Fruit fly (Drosophila melanogaster) whole organism, embryonic: ENCODE measurements around the gene Gyc88E.

Source experiments
- Antp ChIP-seq: fragments of 200-800 bp; sonication (Bioruptor generic); optimal IDR thresholded peaks from 3 replicates; lab custom pipeline; 2016; ENCODE audit warnings: missing biosample characterization, missing genetic modification characterization
- CG10321 ChIP-seq: fragments of 200-800 bp; sonication (Bioruptor generic); IDR thresholded peaks from 2 replicates; pipeline ENCODE4 v1.3.6; 2022; ENCODE audit warnings: missing biosample characterization, missing genetic modification characterization
- CG11723 ChIP-seq: fragments of 200-800 bp; sonication (Bioruptor generic); optimal IDR thresholded peaks from 2 replicates; lab custom pipeline; 2017; ENCODE audit warnings: missing biosample characterization, mild to moderate bottlenecking, missing genetic modification characterization
- CG12769 ChIP-seq: fragments of 200-800 bp; sonication (Bioruptor generic); optimal IDR thresholded peaks from 2 replicates; lab custom pipeline; 2019; ENCODE audit warnings: missing biosample characterization, mild to moderate bottlenecking, missing genetic modification characterization, moderate library complexity
- CG15514 ChIP-seq: fragments of 200-800 bp; sonication (Bioruptor generic); optimal IDR thresholded peaks from 3 replicates; lab custom pipeline; 2017; ENCODE audit warnings: missing biosample characterization, missing genetic modification characterization, mild to moderate bottlenecking, moderate library complexity, missing genetic modification reagents
- CG15696 ChIP-seq: fragments of 200-800 bp; sonication (Bioruptor generic); optimal IDR thresholded peaks from 2 replicates; lab custom pipeline; 2019; ENCODE audit warnings: missing biosample characterization, mild to moderate bottlenecking, missing genetic modification characterization, moderate library complexity
- CG1603 ChIP-seq: fragments of 200-800 bp; sonication (Bioruptor generic); optimal IDR thresholded peaks from 2 replicates; lab custom pipeline; 2019; ENCODE audit warnings: missing biosample characterization, mild to moderate bottlenecking, missing genetic modification characterization, moderate library complexity
- CG17186 ChIP-seq: fragments of 200-800 bp; sonication (Bioruptor generic); optimal IDR thresholded peaks from 3 replicates; lab custom pipeline; 2017; ENCODE audit warnings: missing biosample characterization, missing genetic modification reagents, missing genetic modification characterization
- CG18011 ChIP-seq: fragments of 200-800 bp; sonication (Bioruptor generic); optimal IDR thresholded peaks from 2 replicates; lab custom pipeline; 2017; ENCODE audit warnings: missing biosample characterization, missing genetic modification characterization, mild to moderate bottlenecking, moderate library complexity, missing genotype
- CG32772 ChIP-seq: fragments of 200-800 bp; sonication (Bioruptor generic); IDR thresholded peaks from 2 replicates; pipeline ENCODE4 v1.3.6; 2022; ENCODE audit warnings: missing biosample characterization, missing genetic modification characterization
- CG6854 ChIP-seq: fragments of 200-800 bp; sonication (Bioruptor generic); optimal IDR thresholded peaks from 3 replicates; lab custom pipeline; 2017; ENCODE audit warnings: missing biosample characterization, mild to moderate bottlenecking, missing genetic modification characterization
- Camta ChIP-seq: fragments of 200-800 bp; sonication (Bioruptor generic); optimal IDR thresholded peaks from 2 replicates; lab custom pipeline; 2016; ENCODE audit warnings: missing biosample characterization, missing genetic modification characterization
- D19A ChIP-seq: fragments of 200-800 bp; optimal IDR thresholded peaks from 3 replicates; lab custom pipeline; 2019; ENCODE audit warnings: missing biosample characterization, mild to moderate bottlenecking, missing genetic modification characterization, moderate library complexity
- E2f2 ChIP-seq: fragments of 200-800 bp; sonication (Bioruptor generic); IDR thresholded peaks from 2 replicates; pipeline ENCODE4 v1.3.6; 2022; ENCODE audit warnings: missing biosample characterization, missing genetic modification characterization
- Ets65A ChIP-seq: fragments of 200-800 bp; sonication (Bioruptor generic); peaks from one replicate; lab custom pipeline; 2016; ENCODE audit warnings: missing biosample characterization, missing genetic modification characterization
- Fer2 ChIP-seq: fragments of 200-800 bp; sonication (Bioruptor generic); optimal IDR thresholded peaks from 2 replicates; lab custom pipeline; 2018; ENCODE audit warnings: missing biosample characterization, mild to moderate bottlenecking, missing genetic modification characterization, moderate library complexity
- Fer3 ChIP-seq: fragments of 200-800 bp; sonication (Bioruptor generic); optimal IDR thresholded peaks from 2 replicates; lab custom pipeline; 2018; ENCODE audit warnings: missing biosample characterization, mild to moderate bottlenecking, missing genetic modification characterization, moderate library complexity
- H15 ChIP-seq: fragments of 200-800 bp; sonication (Bioruptor generic); IDR thresholded peaks from 3 replicates; pipeline ENCODE4 v1.3.6; 2022; ENCODE audit warnings: missing biosample characterization, missing genetic modification characterization
- Hey ChIP-seq: fragments of 200-800 bp; sonication (Bioruptor generic); optimal IDR thresholded peaks from 3 replicates; lab custom pipeline; 2018; ENCODE audit warnings: missing biosample characterization, mild to moderate bottlenecking, missing genetic modification characterization
- Hr78 ChIP-seq, 2 experiments: fragments of 200-800 bp in 1 of 2; fragments of >200 bp in 1 of 2; sonication (Bioruptor generic) in 1 of 2; optimal IDR thresholded peaks; 2 replicates each; lab custom pipeline; 2017 to 2019; ENCODE audit warnings: missing biosample characterization in 2 of 2, missing genetic modification characterization in 2 of 2, mild to moderate bottlenecking in 1 of 2, moderate library complexity in 1 of 2
- Nf-YB ChIP-seq: fragments of 200-800 bp; sonication (Bioruptor generic); optimal IDR thresholded peaks from 3 replicates; lab custom pipeline; 2019; ENCODE audit warnings: missing biosample characterization, mild to moderate bottlenecking, missing genetic modification characterization, moderate library complexity
- Nf-YC ChIP-seq: fragments of 200-800 bp; optimal IDR thresholded peaks from 3 replicates; lab custom pipeline; 2019; ENCODE audit warnings: missing biosample characterization, mild to moderate bottlenecking, missing genetic modification characterization, moderate library complexity
- Stat92E ChIP-seq, 3 experiments: fragments of >200 bp in 2 of 3; fragments of 200-800 bp in 1 of 3; sonication (Bioruptor generic) in 1 of 3; optimal IDR thresholded peaks; 2 replicates each; lab custom pipeline; 2017 to 2019; ENCODE audit warnings: missing biosample characterization in 3 of 3, missing genetic modification characterization in 3 of 3, mild to moderate bottlenecking in 1 of 3, moderate library complexity in 1 of 3
- Taf1 ChIP-seq: fragments of 200-800 bp; sonication (Bioruptor generic); IDR thresholded peaks from 2 replicates; pipeline ENCODE4 v1.3.6; 2022; ENCODE audit warnings: missing biosample characterization, missing genetic modification characterization
- amos ChIP-seq: fragments of 200-800 bp; sonication (Bioruptor generic); IDR thresholded peaks from 2 replicates; pipeline ENCODE4 v1.3.6; 2022; ENCODE audit warnings: missing biosample characterization, missing genetic modification characterization; ENCODE audit not compliant: partially characterized antibody
- ap ChIP-seq: fragments of 200-800 bp; sonication (Bioruptor generic); IDR thresholded peaks from 2 replicates; pipeline ENCODE4 v1.3.6; 2022; ENCODE audit warnings: missing biosample characterization, missing genetic modification characterization
- bbx ChIP-seq: fragments of 200-800 bp; sonication (Bioruptor generic); IDR thresholded peaks from 2 replicates; pipeline ENCODE4 v1.3.6; 2022; ENCODE audit warnings: missing biosample characterization, missing genetic modification characterization; ENCODE audit not compliant: partially characterized antibody
- cad ChIP-seq: fragments of >200 bp; optimal IDR thresholded peaks from 2 replicates; lab custom pipeline; 2017; ENCODE audit warnings: missing biosample characterization, missing genetic modification characterization
- cato ChIP-seq: fragments of 200-800 bp; sonication (Bioruptor generic); optimal IDR thresholded peaks from 2 replicates; lab custom pipeline; 2016; ENCODE audit warnings: missing biosample characterization, missing genetic modification characterization, borderline replicate concordance
- caup ChIP-seq: fragments of 200-800 bp; sonication (Bioruptor generic); optimal IDR thresholded peaks from 3 replicates; lab custom pipeline; 2017; ENCODE audit warnings: missing biosample characterization, mild to moderate bottlenecking, missing genetic modification characterization, moderate library complexity; ENCODE audit not compliant: severe bottlenecking
- ci ChIP-seq: fragments of 200-800 bp; sonication (Bioruptor generic); IDR thresholded peaks from 3 replicates; pipeline ENCODE4 v1.3.6; 2022; ENCODE audit warnings: missing biosample characterization, missing genetic modification characterization
- eve ChIP-seq, 2 experiments: fragments of >200 bp; optimal IDR thresholded peaks; 2 replicates each; lab custom pipeline; 2017; ENCODE audit warnings: missing biosample characterization in 2 of 2, missing genetic modification characterization in 2 of 2
- fd102C ChIP-seq: fragments of 200-800 bp; sonication (Bioruptor generic); optimal IDR thresholded peaks from 2 replicates; lab custom pipeline; 2018; ENCODE audit warnings: missing biosample characterization, mild to moderate bottlenecking, missing genetic modification characterization, moderate library complexity
- h ChIP-seq: fragments of >200 bp; optimal IDR thresholded peaks from 2 replicates; lab custom pipeline; 2017
- hkb ChIP-seq, 2 experiments: fragments of 200-800 bp in 1 of 2; fragments of >200 bp in 1 of 2; sonication (Bioruptor generic) in 1 of 2; IDR thresholded peaks in 1 of 2; optimal IDR thresholded peaks in 1 of 2; 2 replicates each; pipeline versions ENCODE4 v1.3.6 to Lab custom; 2017 to 2022; ENCODE audit warnings: missing biosample characterization in 1 of 2, missing genetic modification characterization in 1 of 2
- kah ChIP-seq: fragments of 200-800 bp; sonication (Bioruptor generic); optimal IDR thresholded peaks from 2 replicates; lab custom pipeline; 2018; ENCODE audit warnings: missing biosample characterization, mild to moderate bottlenecking, missing genetic modification characterization
- kay ChIP-seq: fragments of 200-800 bp; sonication (Bioruptor generic); optimal IDR thresholded peaks from 2 replicates; lab custom pipeline; 2016; ENCODE audit warnings: missing biosample characterization, missing genetic modification characterization
- lmd ChIP-seq: fragments of 200-800 bp; sonication (Bioruptor generic); IDR thresholded peaks from 2 replicates; pipeline ENCODE4 v1.3.6; 2022; ENCODE audit warnings: missing biosample characterization, missing genetic modification characterization
- nerfin-1 ChIP-seq: fragments of 200-800 bp; sonication (Bioruptor generic); optimal IDR thresholded peaks from 3 replicates; lab custom pipeline; 2019; ENCODE audit warnings: missing biosample characterization, mild to moderate bottlenecking, missing genetic modification characterization, moderate library complexity
- onecut ChIP-seq: fragments of 200-800 bp; sonication (Bioruptor generic); IDR thresholded peaks from 2 replicates; pipeline ENCODE4 v1.3.6; 2022; ENCODE audit warnings: missing biosample characterization, missing genetic modification characterization
- run ChIP-seq: fragments of 200-800 bp; sonication (Bioruptor generic); optimal IDR thresholded peaks from 3 replicates; lab custom pipeline; 2018; ENCODE audit warnings: missing biosample characterization, mild to moderate bottlenecking, missing genetic modification characterization
- sd ChIP-seq: fragments of 200-800 bp; sonication (Bioruptor generic); optimal IDR thresholded peaks from 3 replicates; lab custom pipeline; 2018; ENCODE audit warnings: missing biosample characterization, mild to moderate bottlenecking, missing genetic modification characterization, moderate library complexity
- sens ChIP-seq: fragments of 200-800 bp; sonication (Bioruptor generic); peaks from one replicate; lab custom pipeline; 2016; ENCODE audit warnings: missing biosample characterization, missing genetic modification characterization
- slou ChIP-seq: fragments of 200-800 bp; sonication (Bioruptor generic); optimal IDR thresholded peaks from 3 replicates; lab custom pipeline; 2016; ENCODE audit warnings: missing biosample characterization, missing genetic modification characterization
- sr ChIP-seq: fragments of 200-800 bp; sonication (Bioruptor generic); IDR thresholded peaks from 3 replicates; pipeline ENCODE4 v1.3.6; 2022; ENCODE audit warnings: missing biosample characterization, missing genetic modification characterization
- wdn ChIP-seq: fragments of 200-800 bp; sonication (Bioruptor generic); IDR thresholded peaks from 2 replicates; pipeline ENCODE4 v1.3.6; 2022; ENCODE audit warnings: missing biosample characterization, missing genetic modification characterization

Gene Gyc88E

dm6 chr3R:15121599-15122394 is 28.4 kb upstream of the Gyc88E start (continued):
- TF ChIP-seq nerfin-1 (tag; lab: Kevin White, UChicago) (no peak), Nf-YC (tag; lab: Kevin White, UChicago) (no peak), wdn (no peak), bbx (no peak), Hey (no peak), sd (tag; lab: Kevin White, UChicago) (peak; percentile 38), Nf-YB (GFP tag; lab: Kevin White, UChicago) (no peak), kay (GFP tag; lab: Kevin White, UChicago) (no peak), CG18011 (GFP tag; lab: Kevin White, UChicago) (no peak), Stat92E (GFP tag; optimal IDR thresholded peaks at IDR 0.05; lab: Kevin White, UChicago) (peak in 1 of 3 experiments; percentile 19), eve (GFP tag; optimal IDR thresholded peaks at IDR 0.05; lab: Kevin White, UChicago) (peak in 1 of 2 experiments; percentile 56), cato (no peak), E2f2 (no peak), Taf1 (GFP tag; lab: Robert Waterston, UW) (no peak), D19A (tag; lab: Kevin White, UChicago) (no peak), onecut (GFP tag; lab: Robert Waterston, UW) (0 out of 2 replicates have a peak, but pooled peaks have one; percentile 26), sens (GFP tag; lab: Kevin White, UChicago) (peak; percentile 56), kah (GFP tag; lab: Kevin White, UChicago) (peak; percentile 25), Hr78 (GFP tag; optimal IDR thresholded peaks at IDR 0.05; lab: Kevin White, UChicago) (peak in 1 of 2 experiments; percentile 38), h (no peak), run (tag; lab: Kevin White, UChicago) (peak; percentile 59)

- TF ChIP-seq slou (GFP tag; lab: Kevin White, UChicago) = no peak
- TF ChIP-seq CG11723 (GFP tag; lab: Kevin White, UChicago) = no peak
- peak; percentile 92 for TF ChIP-seq CG12769 (tag; lab: Kevin White, UChicago)
- no peak for TF ChIP-seq CG18011 (GFP tag; lab: Kevin White, UChicago)
- no peak for TF ChIP-seq Camta (GFP tag; lab: Kevin White, UChicago)
- TF ChIP-seq lmd (GFP tag; lab: Robert Waterston, UW) = no peak
- no peak for TF ChIP-seq cad
- TF ChIP-seq Stat92E (GFP tag; optimal IDR thresholded peaks at IDR 0.05; lab: Kevin White, UChicago) = peak in 1 of 3 experiments; percentile 83
- peak; percentile 10 for TF ChIP-seq Ets65A
- no peak for TF ChIP-seq CG15514 (GFP tag; lab: Kevin White, UChicago)
- TF ChIP-seq CG10321 = 0 out of 2 replicates have a peak, but pooled peaks have one; percentile 18
- no peak for TF ChIP-seq Fer2 (tag; lab: Kevin White, UChicago)
- TF ChIP-seq sr (GFP tag; lab: Robert Waterston, UW) = peak; percentile 95
- TF ChIP-seq CG15696 (tag; lab: Kevin White, UChicago) = peak; percentile 5
- no peak for TF ChIP-seq fd102C (GFP tag; lab: Kevin White, UChicago)
- TF ChIP-seq CG17186 (GFP tag; lab: Kevin White, UChicago) = no peak
- no peak for TF ChIP-seq caup (GFP tag; lab: Kevin White, UChicago)
- TF ChIP-seq CG6854 = no peak
- no peak for TF ChIP-seq Antp
- no peak for TF ChIP-seq ap (GFP tag; lab: Robert Waterston, UW)
- no peak for TF ChIP-seq Fer3 (tag; lab: Kevin White, UChicago)
- TF ChIP-seq H15 (GFP tag; lab: Robert Waterston, UW) = no peak
- TF ChIP-seq ci (GFP tag; lab: Robert Waterston, UW) = no peak
- peak in 1 of 2 experiments; percentile 49 for TF ChIP-seq Hr78 (GFP tag; optimal IDR thresholded peaks at IDR 0.05; lab: Kevin White, UChicago)
- no peak for TF ChIP-seq CG32772
- no peak for TF ChIP-seq hkb (optimal IDR thresholded peaks at IDR 0.05; lab: Kevin White, UChicago)
- TF ChIP-seq hkb (GFP tag; IDR thresholded peaks at IDR 0.05; lab: Robert Waterston, UW) = 0 out of 2 replicates have a peak, but pooled peaks have one; percentile 12
- no peak for TF ChIP-seq amos (GFP tag; lab: Robert Waterston, UW)
- TF ChIP-seq CG1603 = no peak
Measured at dm6 chr3R:15123036-15123715, 27.0 kb upstream of the Gyc88E start.
